Worm (Caenorhabditis elegans) whole organism, late embryonic: Measurements from ENCODE around the gene K03D3.2.

Source experiments
- odd-2 ChIP-seq: sonication (generic microtip); optimal IDR thresholded peaks from 2 replicates; lab custom pipeline; 2017; ENCODE audit warnings: antibody characterized with exemption, mild to moderate bottlenecking, missing genetic modification characterization, missing compliant biosample characterization
- ttx-3 ChIP-seq: sonication (generic microtip); optimal IDR thresholded peaks from 2 replicates; lab custom pipeline; 2016; ENCODE audit warnings: missing genetic modification reagents, missing genetic modification characterization, missing compliant biosample characterization
- unc-55 ChIP-seq: sonication (generic microtip); optimal IDR thresholded peaks from 2 replicates; lab custom pipeline; 2017; ENCODE audit warnings: missing biosample characterization, missing genetic modification reagents, missing genetic modification characterization

DNA sequence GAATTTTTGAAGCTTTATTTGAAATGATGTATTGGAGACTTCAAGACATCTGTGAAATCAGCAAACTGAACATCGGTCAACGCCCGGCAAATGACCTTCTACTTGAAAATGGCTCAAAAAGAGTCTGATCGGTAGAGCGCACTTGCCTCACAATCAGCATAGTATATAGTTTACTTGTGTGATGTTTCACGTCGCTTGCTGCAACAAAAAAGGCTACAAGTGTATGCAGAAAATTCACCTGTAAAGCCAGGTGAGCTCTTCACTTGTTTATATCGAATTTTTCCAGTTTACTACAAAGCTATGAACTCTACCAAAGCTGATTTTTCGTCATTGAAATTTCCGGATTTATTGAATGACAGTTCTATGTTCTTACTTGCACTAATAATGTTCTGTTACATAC, 4.2 kb upstream of the K03D3.2 start, which contains the start of gene srz-71:
- TF ChIP-seq odd-2: no peak
- no peak for TF ChIP-seq unc-55
- TF ChIP-seq ttx-3: no peak
